Fruit fly (Drosophila melanogaster) whole organism, embryonic: ENCODE data around the gene bwa.

Experiments used
- Blimp-1 ChIP-seq: fragments of 200-800 bp; sonication (Bioruptor generic); optimal IDR thresholded peaks from 3 replicates; lab custom pipeline; 2018; ENCODE audit warnings: missing biosample characterization, missing genetic modification characterization, mild to moderate bottlenecking, moderate library complexity, missing genetic modification reagents
- C15 ChIP-seq: fragments of 200-800 bp; sonication (Bioruptor generic); IDR thresholded peaks from 3 replicates; pipeline ENCODE4 v1.3.6; 2022; ENCODE audit warnings: missing biosample characterization, missing genetic modification characterization
- CG11560 ChIP-seq: fragments of 200-800 bp; sonication (Bioruptor generic); IDR thresholded peaks from 3 replicates; pipeline ENCODE4 v1.3.6; 2022; ENCODE audit warnings: missing biosample characterization, missing genetic modification characterization
- CG12071 ChIP-seq: fragments of 200-800 bp; sonication (Bioruptor generic); optimal IDR thresholded peaks from 3 replicates; lab custom pipeline; 2018; ENCODE audit warnings: missing biosample characterization, mild to moderate bottlenecking, missing genetic modification characterization
- CG13123 ChIP-seq: fragments of 200-800 bp; sonication (Bioruptor generic); optimal IDR thresholded peaks from 2 replicates; lab custom pipeline; 2016; ENCODE audit warnings: missing biosample characterization, missing genetic modification characterization
- CG13775 ChIP-seq: fragments of 200-800 bp; sonication (Bioruptor generic); optimal IDR thresholded peaks from 3 replicates; lab custom pipeline; 2017; ENCODE audit warnings: missing biosample characterization, mild to moderate bottlenecking, missing genetic modification characterization
- CG14014 ChIP-seq: fragments of 200-800 bp; sonication (Bioruptor generic); IDR thresholded peaks from 2 replicates; pipeline ENCODE4 v1.3.6; 2022; ENCODE audit warnings: missing biosample characterization, missing genetic modification characterization
- CG14710 ChIP-seq: fragments of 200-800 bp; sonication (Bioruptor generic); optimal IDR thresholded peaks from 3 replicates; lab custom pipeline; 2019; ENCODE audit warnings: missing biosample characterization, mild to moderate bottlenecking, missing genetic modification characterization, moderate library complexity
- CG15696 ChIP-seq: fragments of 200-800 bp; sonication (Bioruptor generic); optimal IDR thresholded peaks from 2 replicates; lab custom pipeline; 2019; ENCODE audit warnings: missing biosample characterization, mild to moderate bottlenecking, missing genetic modification characterization, moderate library complexity
- CG18599 ChIP-seq: fragments of 200-800 bp; sonication (Bioruptor generic); optimal IDR thresholded peaks from 3 replicates; lab custom pipeline; 2017; ENCODE audit warnings: missing biosample characterization, missing genetic modification characterization, mild to moderate bottlenecking, moderate library complexity, missing genetic modification reagents
- CG32767 ChIP-seq: fragments of 200-800 bp; sonication (Bioruptor generic); IDR thresholded peaks from 2 replicates; pipeline ENCODE4 v1.3.6; 2022; ENCODE audit warnings: missing biosample characterization, missing genetic modification characterization
- CG3726 ChIP-seq: fragments of 200-800 bp; sonication (Bioruptor generic); IDR thresholded peaks from 3 replicates; pipeline ENCODE4, ENCODE4 v1.3.6; 2022; ENCODE audit warnings: missing biosample characterization, missing genetic modification characterization
- CG3995 ChIP-seq: fragments of 200-800 bp; sonication (Bioruptor generic); optimal IDR thresholded peaks from 3 replicates; lab custom pipeline; 2016; ENCODE audit warnings: missing biosample characterization, missing genetic modification characterization
- CG6689 ChIP-seq: fragments of 200-800 bp; sonication (Bioruptor generic); IDR thresholded peaks from 2 replicates; pipeline ENCODE4 v1.3.6; 2022; ENCODE audit warnings: missing biosample characterization, missing genetic modification characterization
- CG8281 ChIP-seq: fragments of 200-800 bp; sonication (Bioruptor generic); optimal IDR thresholded peaks from 2 replicates; lab custom pipeline; 2018; ENCODE audit warnings: missing biosample characterization, mild to moderate bottlenecking, missing genetic modification characterization, moderate library complexity
- CkIIα-i1 ChIP-seq: fragments of 200-800 bp; sonication (Bioruptor generic); IDR thresholded peaks from 2 replicates; pipeline ENCODE4 v1.3.6; 2022; ENCODE audit warnings: missing biosample characterization, missing genetic modification characterization
- Doc2 ChIP-seq: fragments of 200-800 bp; sonication (Bioruptor generic); IDR thresholded peaks from 2 replicates; pipeline ENCODE4 v1.3.6; 2022; ENCODE audit warnings: missing biosample characterization, missing genetic modification characterization
- Elba2 ChIP-seq: fragments of 200-800 bp; sonication (Bioruptor generic); optimal IDR thresholded peaks from 3 replicates; lab custom pipeline; 2016; ENCODE audit warnings: missing biosample characterization, missing genetic modification characterization
- Fer3 ChIP-seq: fragments of 200-800 bp; sonication (Bioruptor generic); optimal IDR thresholded peaks from 2 replicates; lab custom pipeline; 2018; ENCODE audit warnings: missing biosample characterization, mild to moderate bottlenecking, missing genetic modification characterization, moderate library complexity
- HHEX ChIP-seq: fragments of 200-800 bp; sonication (Bioruptor generic); optimal IDR thresholded peaks from 3 replicates; lab custom pipeline; 2017; ENCODE audit warnings: missing biosample characterization, mild to moderate bottlenecking, missing genetic modification characterization, missing genetic modification reagents
- Hr51 ChIP-seq, 2 experiments: fragments of 200-800 bp; sonication (Bioruptor generic); optimal IDR thresholded peaks; 2 replicates in 1 of 2; 3 replicates in 1 of 2; lab custom pipeline; 2016 to 2018; ENCODE audit warnings: missing biosample characterization in 2 of 2, missing genetic modification characterization in 2 of 2, mild to moderate bottlenecking in 1 of 2, moderate library complexity in 1 of 2
- NfI ChIP-seq: fragments of 200-800 bp; sonication (Bioruptor generic); optimal IDR thresholded peaks from 3 replicates; lab custom pipeline; 2018; ENCODE audit warnings: missing biosample characterization, mild to moderate bottlenecking, missing genetic modification characterization, moderate library complexity
- Sin3A ChIP-seq: fragments of >200 bp; optimal IDR thresholded peaks from 2 replicates; lab custom pipeline; 2018
- TFAM ChIP-seq: fragments of 200-800 bp; sonication (Bioruptor generic); optimal IDR thresholded peaks from 2 replicates; lab custom pipeline; 2017; ENCODE audit warnings: missing biosample characterization, missing genetic modification characterization, inconsistent platforms
- Vsx1 ChIP-seq: fragments of 200-800 bp; sonication (Bioruptor generic); optimal IDR thresholded peaks from 2 replicates; lab custom pipeline; 2017; ENCODE audit warnings: missing biosample characterization, mild to moderate bottlenecking, missing genetic modification characterization, missing genetic modification reagents
- al ChIP-seq: fragments of 200-800 bp; sonication (Bioruptor generic); IDR thresholded peaks from 2 replicates; pipeline ENCODE4 v1.3.6; 2022; ENCODE audit warnings: missing biosample characterization, missing genetic modification characterization
- az2 ChIP-seq: fragments of 200-800 bp; sonication (Bioruptor generic); optimal IDR thresholded peaks from 3 replicates; lab custom pipeline; 2016; ENCODE audit warnings: missing biosample characterization, missing genetic modification characterization
- bcd ChIP-seq: fragments of 200-800 bp; sonication (Bioruptor generic); optimal IDR thresholded peaks from 2 replicates; lab custom pipeline; 2017; ENCODE audit warnings: missing biosample characterization, mild to moderate bottlenecking, missing genetic modification characterization
- chm ChIP-seq: fragments of 200-800 bp; sonication (Bioruptor generic); IDR thresholded peaks from 2 replicates; pipeline ENCODE4 v1.3.6; 2022; ENCODE audit warnings: missing biosample characterization, missing genetic modification characterization
- cwo ChIP-seq: fragments of 200-800 bp; sonication (Bioruptor generic); optimal IDR thresholded peaks from 3 replicates; lab custom pipeline; 2017; ENCODE audit warnings: missing biosample characterization, missing genetic modification characterization, mild to moderate bottlenecking, moderate library complexity, missing genetic modification reagents
- dmrt99B ChIP-seq: fragments of 200-800 bp; sonication (Bioruptor generic); optimal IDR thresholded peaks from 2 replicates; lab custom pipeline; 2018; ENCODE audit warnings: missing biosample characterization, mild to moderate bottlenecking, missing genetic modification characterization, moderate library complexity
- eve ChIP-seq, 2 experiments: fragments of >200 bp; optimal IDR thresholded peaks; 2 replicates each; lab custom pipeline; 2017; ENCODE audit warnings: missing biosample characterization in 2 of 2, missing genetic modification characterization in 2 of 2
- fru ChIP-seq: fragments of >200 bp; optimal IDR thresholded peaks from 2 replicates; lab custom pipeline; 2017
- gem ChIP-seq: fragments of 200-800 bp; sonication (Bioruptor generic); optimal IDR thresholded peaks from 2 replicates; lab custom pipeline; 2019; ENCODE audit warnings: missing biosample characterization, mild to moderate bottlenecking, missing genetic modification characterization, moderate library complexity
- gsb ChIP-seq: fragments of 200-800 bp; sonication (Bioruptor generic); IDR thresholded peaks from 2 replicates; pipeline ENCODE4 v1.3.6; 2022; ENCODE audit warnings: missing biosample characterization, missing genetic modification characterization
- kay ChIP-seq: fragments of 200-800 bp; sonication (Bioruptor generic); optimal IDR thresholded peaks from 2 replicates; lab custom pipeline; 2016; ENCODE audit warnings: missing biosample characterization, missing genetic modification characterization
- nom ChIP-seq: fragments of 200-800 bp; sonication (Bioruptor generic); optimal IDR thresholded peaks from 2 replicates; lab custom pipeline; 2017; ENCODE audit warnings: missing biosample characterization, missing genetic modification characterization, mild to moderate bottlenecking, moderate library complexity, missing genetic modification reagents
- p53 ChIP-seq: fragments of 200-800 bp; sonication (Bioruptor generic); optimal IDR thresholded peaks from 2 replicates; lab custom pipeline; 2016; ENCODE audit warnings: missing biosample characterization, missing genetic modification characterization
- run ChIP-seq: fragments of 200-800 bp; sonication (Bioruptor generic); optimal IDR thresholded peaks from 3 replicates; lab custom pipeline; 2018; ENCODE audit warnings: missing biosample characterization, mild to moderate bottlenecking, missing genetic modification characterization
- salm ChIP-seq: fragments of 200-800 bp; sonication (Bioruptor generic); optimal IDR thresholded peaks from 2 replicates; lab custom pipeline; 2018; ENCODE audit warnings: missing biosample characterization, mild to moderate bottlenecking, missing genetic modification characterization
- sc ChIP-seq, 3 experiments: fragments of >200 bp in 2 of 3; fragments of 200-800 bp in 1 of 3; sonication (Bioruptor generic) in 1 of 3; optimal IDR thresholded peaks; 2 replicates in 2 of 3; 3 replicates in 1 of 3; lab custom pipeline; 2017; ENCODE audit warnings: mild to moderate bottlenecking in 1 of 3, missing biosample characterization in 1 of 3, missing genetic modification characterization in 1 of 3, missing genetic modification reagents in 1 of 3
- sim ChIP-seq: fragments of 200-800 bp; sonication (Bioruptor generic); IDR thresholded peaks from 2 replicates; pipeline ENCODE4 v1.3.6; 2022; ENCODE audit warnings: missing biosample characterization, missing genetic modification characterization
- sr ChIP-seq: fragments of 200-800 bp; sonication (Bioruptor generic); IDR thresholded peaks from 3 replicates; pipeline ENCODE4 v1.3.6; 2022; ENCODE audit warnings: missing biosample characterization, missing genetic modification characterization
- stwl ChIP-seq: fragments of 200-800 bp; sonication (Bioruptor generic); optimal IDR thresholded peaks from 3 replicates; lab custom pipeline; 2018; ENCODE audit warnings: missing biosample characterization, mild to moderate bottlenecking, missing genetic modification characterization, moderate library complexity
- tin ChIP-seq: fragments of 200-800 bp; sonication (Bioruptor generic); optimal IDR thresholded peaks from 3 replicates; lab custom pipeline; 2016; ENCODE audit warnings: missing biosample characterization, missing genetic modification characterization
- zf30C ChIP-seq: fragments of 200-800 bp; sonication (Bioruptor generic); optimal IDR thresholded peaks from 3 replicates; lab custom pipeline; 2018; ENCODE audit warnings: missing biosample characterization, mild to moderate bottlenecking, missing genetic modification characterization

Gene bwa

DNA sequence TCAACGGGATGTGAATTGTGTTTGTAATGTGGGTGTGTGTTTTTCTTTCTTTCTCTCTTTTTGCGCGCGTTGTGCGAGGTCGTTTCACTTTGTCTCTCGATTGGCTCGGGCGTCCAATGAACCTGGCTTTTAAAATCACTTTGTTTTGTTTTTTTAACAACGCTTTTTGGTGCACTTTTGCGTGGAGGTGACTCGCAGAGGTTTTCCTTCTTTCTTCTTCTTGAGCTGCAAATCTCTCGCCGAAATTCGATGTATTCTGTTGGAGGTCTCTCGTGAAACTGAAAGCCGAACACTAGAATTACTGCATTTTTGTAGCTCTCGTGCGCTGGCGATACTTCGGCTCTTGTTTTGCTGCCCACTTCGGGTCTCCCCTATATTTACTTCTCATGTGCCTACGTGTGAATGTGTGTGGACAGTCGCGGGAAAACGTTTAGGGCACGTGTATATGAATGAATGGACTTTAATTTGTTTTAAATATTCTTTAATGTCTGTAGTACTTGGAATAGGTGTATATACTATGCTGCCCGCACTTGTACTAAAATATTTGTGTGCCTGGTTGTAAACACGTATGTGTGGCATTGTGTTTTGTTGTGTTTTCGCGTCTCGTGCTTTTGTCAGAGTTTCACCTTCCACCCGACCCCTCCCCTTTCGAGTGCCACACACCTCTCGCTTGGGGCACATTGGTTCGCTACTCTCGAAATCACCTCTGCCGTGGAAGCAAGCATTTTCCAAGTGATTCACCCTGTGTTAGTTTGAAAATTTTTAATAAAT, 18.8 kb downstream of the bwa start, which contains the start of gene fok (continued):
- TF ChIP-seq sim (peak; percentile 86), kay (GFP tag; lab: Kevin White, UChicago) (peak; percentile 95), gem (tag; lab: Kevin White, UChicago) (peak; percentile 98), CG6689 (GFP tag; lab: Robert Waterston, UW) (peak; percentile 96), bcd (GFP tag; lab: Kevin White, UChicago) (peak; percentile 96), CG14710 (tag; lab: Kevin White, UChicago) (peak; percentile 96), CkIIα-i1 (GFP tag; lab: Robert Waterston, UW) (no peak), chm (peak; percentile 90), cwo (GFP tag; lab: Kevin White, UChicago) (peak; percentile 100), CG8281 (tag; lab: Kevin White, UChicago) (peak; percentile 87), CG13775 (GFP tag; lab: Kevin White, UChicago) (peak; percentile 95), sc (optimal IDR thresholded peaks at IDR 0.05; lab: Kevin White, UChicago) (no peak), sc (GFP tag; optimal IDR thresholded peaks at IDR 0.05; lab: Kevin White, UChicago) (peak; percentile 91), CG11560 (tag; lab: Robert Waterston, UW) (peak; percentile 86), eve (GFP tag; optimal IDR thresholded peaks at IDR 0.05; lab: Kevin White, UChicago) (peak in 1 of 2 experiments; percentile 99), CG13123 (GFP tag; lab: Kevin White, UChicago) (peak; percentile 86), Fer3 (peak; percentile 96), stwl (peak; percentile 24), CG14014 (GFP tag; lab: Robert Waterston, UW) (peak; percentile 94)

DNA sequence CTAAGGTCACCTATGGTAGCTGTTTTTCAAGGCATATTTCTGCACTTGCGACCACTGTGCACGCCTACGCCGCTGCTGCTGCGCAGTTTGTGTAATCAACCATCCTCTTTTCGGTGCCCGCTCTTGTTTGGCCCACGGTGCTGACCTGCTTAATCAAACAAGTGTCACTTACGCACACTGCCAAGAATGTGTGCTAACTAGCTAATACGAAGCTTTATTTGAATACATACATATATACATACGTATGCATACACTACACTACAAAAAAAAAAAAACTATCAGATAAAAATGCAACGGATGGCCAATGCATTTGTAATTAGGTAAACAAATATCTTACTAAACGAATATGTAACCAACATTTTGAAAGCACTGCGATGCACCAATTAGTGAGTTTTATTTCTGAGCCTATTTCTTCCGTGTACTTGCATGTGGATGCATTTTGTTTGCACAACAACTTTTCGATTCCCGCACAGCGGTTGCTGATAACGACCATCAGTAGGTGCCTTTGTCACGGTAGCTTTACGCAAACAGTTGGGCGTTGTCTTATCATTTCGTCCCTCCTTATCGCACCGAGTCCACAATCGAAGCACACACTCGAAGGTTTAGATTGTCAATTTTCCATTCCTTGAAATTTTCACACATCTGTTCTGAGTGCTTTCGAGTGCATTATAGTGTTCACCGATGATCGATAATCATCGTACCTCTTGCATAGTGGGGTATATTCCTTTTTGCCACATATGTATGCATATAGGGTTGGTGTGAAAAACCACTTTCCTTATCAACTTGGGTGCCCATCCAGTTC, 20.3 kb downstream of the bwa start:
- no peak for TF ChIP-seq Sin3A (lab: Kevin White, UChicago)
- TF ChIP-seq CG3995 (GFP tag; lab: Kevin White, UChicago), result peak; percentile 2
- peak; percentile 50 for TF ChIP-seq CG15696 (tag; lab: Kevin White, UChicago)
- peak; percentile 77; the same call in 1 of the 3 replicates for TF ChIP-seq CG3726 (GFP tag; lab: Robert Waterston, UW)
- TF ChIP-seq run (tag; lab: Kevin White, UChicago), result peak; percentile 82
- TF ChIP-seq gsb, result peak; percentile 68
- TF ChIP-seq al (GFP tag; lab: Robert Waterston, UW), result no peak
- TF ChIP-seq tin (GFP tag; lab: Kevin White, UChicago), result peak; percentile 78
- peak; percentile 47 for TF ChIP-seq nom (GFP tag; lab: Kevin White, UChicago)
- peak; percentile 74 for TF ChIP-seq C15 (GFP tag; lab: Robert Waterston, UW)
- TF ChIP-seq NfI, result peak; percentile 78
- peak; percentile 83 for TF ChIP-seq CG12071
- TF ChIP-seq p53 (GFP tag; lab: Kevin White, UChicago), result peak; percentile 69
- TF ChIP-seq CkIIα-i1 (GFP tag; lab: Robert Waterston, UW), result no peak
- peak; percentile 85 for TF ChIP-seq Blimp-1
- peak; percentile 42; the same call in 1 of the 2 replicates for TF ChIP-seq Doc2 (GFP tag; lab: Robert Waterston, UW)
- peak; percentile 99 for TF ChIP-seq sr (GFP tag; lab: Robert Waterston, UW)
- TF ChIP-seq salm, result peak; percentile 73
- peak; percentile 91 for TF ChIP-seq Vsx1 (GFP tag; lab: Kevin White, UChicago)
- TF ChIP-seq TFAM (GFP tag; lab: Kevin White, UChicago), result peak; percentile 48
- no peak for TF ChIP-seq Elba2 (GFP tag; lab: Kevin White, UChicago)
- TF ChIP-seq Hr51 (GFP tag; optimal IDR thresholded peaks at IDR 0.05; lab: Kevin White, UChicago), result peak; percentile 70 to 87
- peak; percentile 68 for TF ChIP-seq zf30C (GFP tag; lab: Kevin White, UChicago)
- TF ChIP-seq CG32767, result no peak; the same call in 1 of the 2 replicates
- TF ChIP-seq fru (lab: Kevin White, UChicago), result no peak
- peak; percentile 84 for TF ChIP-seq az2 (GFP tag; lab: Kevin White, UChicago)
- peak; percentile 87 for TF ChIP-seq CG18599 (GFP tag; lab: Kevin White, UChicago)
- TF ChIP-seq HHEX (GFP tag; lab: Kevin White, UChicago), result peak; percentile 86
- TF ChIP-seq dmrt99B (tag; lab: Kevin White, UChicago), result peak; percentile 88
